Worm (Caenorhabditis elegans): Measurements from ENCODE around the gene B0310.3.

Gene B0310.3

ce11 chrX:530909-531308, 10.1 kb upstream of the B0310.3 start, which contains the start of gene B0310.6:
Gene B0310.6, minus strand, starts transcription at chrX:531009.
- TF ChIP-seq snpc-4 (tag; optimal IDR thresholded peaks at IDR 0.05) (no peak), crh-2 (tag; optimal IDR thresholded peaks at IDR 0.05) (no peak), nhr-129 (tag; optimal IDR thresholded peaks at IDR 0.05) (no peak), ceh-82 (tag; optimal IDR thresholded peaks at IDR 0.05) (no peak), mbf-1 (tag; optimal IDR thresholded peaks at IDR 0.05) (no peak), lin-13 (GFP tag; optimal IDR thresholded peaks at IDR 0.05) (no peak), lin-39 (tag; optimal IDR thresholded peaks at IDR 0.05) (no peak)

DNA sequence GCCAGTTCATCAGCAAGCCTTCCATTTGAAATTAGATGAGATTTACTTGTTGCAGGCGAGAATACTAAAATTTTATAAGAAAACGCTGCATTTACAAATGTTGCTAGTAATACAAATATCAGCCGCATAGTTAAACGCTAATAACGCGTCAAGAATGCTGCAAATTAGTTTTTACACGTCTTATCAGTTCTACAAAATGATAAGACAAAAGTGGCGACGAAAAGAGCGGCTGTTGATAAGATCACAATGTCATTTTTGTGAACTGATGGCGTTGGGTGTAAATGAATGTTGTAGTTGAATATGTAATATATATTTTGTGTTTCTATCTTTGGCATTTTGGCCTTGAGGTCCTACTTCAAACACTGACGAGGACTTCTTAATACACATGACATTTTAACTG, 9.2 kb upstream of the B0310.3 start, which contains the start of gene ugt-46:
TSS of gene ugt-46 (minus strand) at position 279 of the 400 bp plus-strand sequence.
- TF ChIP-seq dmd-4 (tag; optimal IDR thresholded peaks at IDR 0.05) (no peak), aly-2 (tag; optimal IDR thresholded peaks at IDR 0.05) (no peak), crh-2 (tag; optimal IDR thresholded peaks at IDR 0.05) (peak; percentile 63), fos-1 (tag; optimal IDR thresholded peaks at IDR 0.05) (peak; percentile 94), sma-9 (GFP tag; optimal IDR thresholded peaks at IDR 0.05) (peak; percentile 46), sma-9 (tag; optimal IDR thresholded peaks at IDR 0.05) (no peak), nhr-23 (tag; optimal IDR thresholded peaks at IDR 0.05) (no peak), nhr-12 (tag; optimal IDR thresholded peaks at IDR 0.05) (no peak), lsy-2 (tag; optimal IDR thresholded peaks at IDR 0.05) (no peak), gmeb-1 (tag; optimal IDR thresholded peaks at IDR 0.05) (no peak)

- TF ChIP-seq fos-1 (tag; optimal IDR thresholded peaks at IDR 0.05) (no peak), blmp-1 (tag; optimal IDR thresholded peaks at IDR 0.05; ENCODE audit: insufficient read depth) (no peak)
Observed at ce11 chrX:529386-529785, 8.6 kb upstream of the B0310.3 start.

DNA sequence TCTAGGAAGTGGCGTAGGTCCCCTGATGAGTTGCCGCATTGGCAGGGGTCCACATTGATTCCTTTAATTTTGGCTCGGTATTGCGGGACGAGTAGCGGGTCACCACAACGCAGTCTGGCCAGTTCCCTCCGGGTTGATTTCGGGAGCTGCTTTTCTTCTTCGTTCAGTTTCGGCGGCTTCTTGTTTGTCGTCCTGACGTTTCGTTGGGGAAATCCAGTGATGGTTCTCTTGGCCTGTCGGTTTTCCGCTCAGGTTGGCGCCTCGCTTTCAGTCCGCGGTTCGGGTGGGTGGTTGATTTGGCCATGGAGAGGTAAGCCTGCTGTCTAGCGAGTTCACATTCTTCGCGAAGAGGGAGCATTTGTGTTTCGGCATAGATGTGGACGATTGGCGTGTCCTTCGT, 8.0 kb upstream of the B0310.3 start:
- TF ChIP-seq lin-11 (tag; optimal IDR thresholded peaks at IDR 0.05) (no peak), lin-13 (GFP tag; optimal IDR thresholded peaks at IDR 0.05) (no peak), R02D3.7 (tag; optimal IDR thresholded peaks at IDR 0.05) (no peak), sma-9 (GFP tag; optimal IDR thresholded peaks at IDR 0.05) (no peak), sma-9 (tag; optimal IDR thresholded peaks at IDR 0.05) (no peak)

ce11 chrX:527663-528062, 6.9 kb upstream of the B0310.3 start:
- peak; percentile 52 for TF ChIP-seq fos-1 (tag; optimal IDR thresholded peaks at IDR 0.05)
- no peak for TF ChIP-seq nhr-77 (tag; optimal IDR thresholded peaks at IDR 0.05)

DNA sequence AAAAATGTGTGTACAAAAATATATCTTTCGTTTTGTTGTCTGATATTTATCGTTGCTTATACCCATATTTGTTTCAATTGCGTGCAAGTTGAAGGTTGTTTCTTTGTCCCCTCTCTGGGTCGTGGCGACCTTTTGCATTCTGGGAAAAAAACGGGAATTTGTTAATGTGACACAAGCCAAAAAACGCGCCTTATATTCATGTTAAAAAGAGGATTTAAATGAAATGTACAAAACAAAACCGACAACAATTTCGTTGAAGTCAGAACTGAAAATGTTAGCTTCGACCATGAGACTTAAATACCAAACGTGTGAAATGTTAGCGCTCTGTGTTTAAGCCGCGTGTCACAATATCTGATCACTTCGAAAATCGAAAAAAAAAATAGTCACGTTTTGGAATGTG, 3.7 kb upstream of the B0310.3 start:
- TF ChIP-seq lin-39 (tag; optimal IDR thresholded peaks at IDR 0.05) (no peak), nhr-12 (tag; optimal IDR thresholded peaks at IDR 0.05) (no peak), aly-2 (tag; optimal IDR thresholded peaks at IDR 0.05) (no peak), lin-13 (GFP tag; optimal IDR thresholded peaks at IDR 0.05) (no peak), nhr-6 (tag; optimal IDR thresholded peaks at IDR 0.05) (no peak), nhr-11 (tag; optimal IDR thresholded peaks at IDR 0.05) (no peak), zag-1 (tag; optimal IDR thresholded peaks at IDR 0.05) (no peak), nhr-21 (tag; optimal IDR thresholded peaks at IDR 0.05) (no peak), nhr-237 (tag; optimal IDR thresholded peaks at IDR 0.05) (no peak), dmd-4 (tag; optimal IDR thresholded peaks at IDR 0.05) (no peak), blmp-1 (tag; optimal IDR thresholded peaks at IDR 0.05; ENCODE audit: insufficient read depth) (no peak), lin-11 (tag; optimal IDR thresholded peaks at IDR 0.05) (no peak), ceh-82 (tag; optimal IDR thresholded peaks at IDR 0.05) (no peak), fos-1 (tag; optimal IDR thresholded peaks at IDR 0.05) (no peak), crh-2 (tag; optimal IDR thresholded peaks at IDR 0.05) (no peak), ztf-1 (GFP tag; conservative IDR thresholded peaks at IDR 0.05) (no peak), elt-3 (tag; optimal IDR thresholded peaks at IDR 0.05) (no peak), Y55F3AM.14 (GFP tag; optimal IDR thresholded peaks at IDR 0.05) (no peak)

DNA sequence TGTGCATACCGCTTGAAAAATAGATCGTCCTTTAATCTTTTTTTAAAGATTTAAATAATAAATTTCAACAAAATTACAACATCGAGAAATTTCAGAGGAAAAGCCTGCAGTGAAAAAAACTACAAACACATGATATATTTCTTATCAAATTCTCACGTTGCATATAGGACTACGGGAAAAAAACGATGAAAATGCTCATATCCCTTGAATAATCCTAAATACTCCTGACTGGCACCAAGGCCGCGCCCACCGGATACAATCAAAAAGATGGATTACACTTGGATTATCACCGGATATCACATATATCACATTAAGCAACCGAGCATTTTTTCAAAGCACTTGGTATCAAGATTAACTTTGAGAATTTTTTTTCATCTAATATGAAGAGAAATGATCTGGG, 6.8 kb downstream of the B0310.3 start:
- TF ChIP-seq C34F6.9 (tag; optimal IDR thresholded peaks at IDR 0.05) (no peak), ZK546.5 (tag; optimal IDR thresholded peaks at IDR 0.05) (no peak), mab-5 (tag; optimal IDR thresholded peaks at IDR 0.05) (no peak)
